Fruit fly (Drosophila melanogaster) whole organism, embryonic: ENCODE measurements around the gene CG34454.

Experiments used
- Abd-B ChIP-seq: fragments of 200-800 bp; sonication (Bioruptor generic); optimal IDR thresholded peaks from 2 replicates; lab custom pipeline; 2018; ENCODE audit warnings: missing biosample characterization, mild to moderate bottlenecking, missing genetic modification characterization, moderate library complexity
- BtbVII ChIP-seq: fragments of 200-800 bp; sonication (Bioruptor generic); optimal IDR thresholded peaks from 3 replicates; lab custom pipeline; 2017; ENCODE audit warnings: missing biosample characterization, mild to moderate bottlenecking, missing genetic modification characterization
- CG10959 ChIP-seq: fragments of 200-800 bp; sonication (Bioruptor generic); IDR thresholded peaks from 2 replicates; pipeline ENCODE4 v1.3.6; 2022; ENCODE audit warnings: missing biosample characterization, missing genetic modification characterization
- CG11398 ChIP-seq: fragments of 200-800 bp; sonication (Bioruptor generic); optimal IDR thresholded peaks from 2 replicates; lab custom pipeline; 2016; ENCODE audit warnings: missing biosample characterization, missing genetic modification characterization
- CG12104 ChIP-seq: fragments of 200-800 bp; sonication (Bioruptor generic); optimal IDR thresholded peaks from 3 replicates; lab custom pipeline; 2016; ENCODE audit warnings: missing biosample characterization, missing genetic modification characterization
- CG13287 ChIP-seq: fragments of 200-800 bp; sonication (Bioruptor generic); IDR thresholded peaks from 2 replicates; pipeline ENCODE4 v1.3.6; 2022; ENCODE audit warnings: missing biosample characterization, missing genetic modification characterization; ENCODE audit not compliant: partially characterized antibody
- CG17802 ChIP-seq: fragments of 200-800 bp; sonication (Bioruptor generic); optimal IDR thresholded peaks from 2 replicates; lab custom pipeline; 2018; ENCODE audit warnings: missing biosample characterization, mild to moderate bottlenecking, missing genetic modification characterization, moderate library complexity
- CG18011 ChIP-seq: fragments of 200-800 bp; sonication (Bioruptor generic); optimal IDR thresholded peaks from 2 replicates; lab custom pipeline; 2017; ENCODE audit warnings: missing biosample characterization, missing genetic modification characterization, mild to moderate bottlenecking, moderate library complexity, missing genotype
- CG2116 ChIP-seq: fragments of 200-800 bp; sonication (Bioruptor generic); optimal IDR thresholded peaks from 3 replicates; lab custom pipeline; 2018; ENCODE audit warnings: missing biosample characterization, mild to moderate bottlenecking, missing genetic modification characterization
- CG30431 ChIP-seq: fragments of 200-800 bp; sonication (Bioruptor generic); optimal IDR thresholded peaks from 2 replicates; lab custom pipeline; 2017; ENCODE audit warnings: missing biosample characterization, missing genetic modification characterization
- CG34376 ChIP-seq: fragments of 200-800 bp; sonication (Bioruptor generic); optimal IDR thresholded peaks from 2 replicates; lab custom pipeline; 2018; ENCODE audit warnings: missing biosample characterization, mild to moderate bottlenecking, missing genetic modification characterization
- CG42726 ChIP-seq: fragments of 200-800 bp; sonication (Bioruptor generic); IDR thresholded peaks from 2 replicates; pipeline ENCODE4 v1.3.6; 2022; ENCODE audit warnings: missing biosample characterization, missing genetic modification characterization; ENCODE audit not compliant: partially characterized antibody
- CG4328 ChIP-seq: fragments of 200-800 bp; sonication (Bioruptor generic); optimal IDR thresholded peaks from 3 replicates; lab custom pipeline; 2017; ENCODE audit warnings: missing biosample characterization, missing genetic modification reagents, missing genetic modification characterization
- CG4360 ChIP-seq: fragments of 200-800 bp; sonication (Bioruptor generic); IDR thresholded peaks from 2 replicates; pipeline ENCODE4 v1.3.6; 2022; ENCODE audit warnings: missing biosample characterization, missing genetic modification characterization
- CG43689 ChIP-seq: fragments of 200-800 bp; sonication (Bioruptor generic); IDR thresholded peaks from 2 replicates; pipeline ENCODE4 v1.3.6; 2022; ENCODE audit warnings: missing biosample characterization, missing genetic modification characterization
- CG4730 ChIP-seq: fragments of 200-800 bp; sonication (Bioruptor generic); IDR thresholded peaks from 2 replicates; pipeline ENCODE4 v1.3.6; 2022; ENCODE audit warnings: missing biosample characterization, missing genetic modification characterization
- CG4854 ChIP-seq: fragments of 200-800 bp; sonication (Bioruptor generic); optimal IDR thresholded peaks from 2 replicates; lab custom pipeline; 2016; ENCODE audit warnings: missing biosample characterization, missing genetic modification characterization, inconsistent platforms
- CG6813 ChIP-seq: fragments of 200-800 bp; sonication (Bioruptor generic); optimal IDR thresholded peaks from 2 replicates; lab custom pipeline; 2017; ENCODE audit warnings: missing biosample characterization, missing genetic modification characterization, mild to moderate bottlenecking, moderate library complexity, missing genetic modification reagents
- CG7963 ChIP-seq: fragments of 200-800 bp; sonication (Bioruptor generic); IDR thresholded peaks from 3 replicates; pipeline ENCODE4 v1.3.6; 2022; ENCODE audit warnings: missing biosample characterization, missing genetic modification characterization; ENCODE audit not compliant: partially characterized antibody
- CG8478 ChIP-seq: fragments of >200 bp; optimal IDR thresholded peaks from 2 replicates; lab custom pipeline; 2018
- CG9797 ChIP-seq: fragments of 200-800 bp; sonication (Bioruptor generic); optimal IDR thresholded peaks from 3 replicates; lab custom pipeline; 2018; ENCODE audit warnings: missing biosample characterization, mild to moderate bottlenecking, missing genetic modification characterization
- CG9932 ChIP-seq: fragments of 200-800 bp; sonication (Bioruptor generic); IDR thresholded peaks from 2 replicates; pipeline ENCODE4 v1.3.6; 2022; ENCODE audit warnings: missing biosample characterization, missing genetic modification characterization
- CHES-1-like ChIP-seq: fragments of 200-800 bp; sonication (Bioruptor generic); optimal IDR thresholded peaks from 2 replicates; lab custom pipeline; 2016; ENCODE audit warnings: missing biosample characterization, missing genetic modification characterization
- CoRest ChIP-seq: fragments of 200-800 bp; sonication (Bioruptor generic); optimal IDR thresholded peaks from 3 replicates; lab custom pipeline; 2018; ENCODE audit warnings: missing biosample characterization, mild to moderate bottlenecking, missing genetic modification characterization, moderate library complexity
- Gug ChIP-seq: fragments of 200-800 bp; sonication (Bioruptor generic); IDR thresholded peaks from 4 replicates; pipeline ENCODE4 v1.3.6; 2022; ENCODE audit warnings: missing biosample characterization, missing genetic modification characterization
- Kr ChIP-seq: fragments of 200-800 bp; sonication (Bioruptor generic); optimal IDR thresholded peaks from 2 replicates; lab custom pipeline; 2017; ENCODE audit warnings: missing biosample characterization, mild to moderate bottlenecking, missing genetic modification characterization
- Nf-YC ChIP-seq: fragments of 200-800 bp; optimal IDR thresholded peaks from 3 replicates; lab custom pipeline; 2019; ENCODE audit warnings: missing biosample characterization, mild to moderate bottlenecking, missing genetic modification characterization, moderate library complexity
- Six4 ChIP-seq: fragments of 200-800 bp; sonication (Bioruptor generic); optimal IDR thresholded peaks from 2 replicates; lab custom pipeline; 2016; ENCODE audit warnings: missing biosample characterization, missing genetic modification characterization
- Trl ChIP-seq, 3 experiments: fragments of >200 bp in 2 of 3; fragments of 200-800 bp in 1 of 3; sonication (Bioruptor generic) in 1 of 3; optimal IDR thresholded peaks; 2 replicates in 1 of 3; 3 replicates in 2 of 3; lab custom pipeline; 2016 to 2017; ENCODE audit warnings: missing biosample characterization in 1 of 3, missing genetic modification characterization in 1 of 3
- az2 ChIP-seq: fragments of 200-800 bp; sonication (Bioruptor generic); optimal IDR thresholded peaks from 3 replicates; lab custom pipeline; 2016; ENCODE audit warnings: missing biosample characterization, missing genetic modification characterization
- ci ChIP-seq: fragments of 200-800 bp; sonication (Bioruptor generic); IDR thresholded peaks from 3 replicates; pipeline ENCODE4 v1.3.6; 2022; ENCODE audit warnings: missing biosample characterization, missing genetic modification characterization
- disco-r ChIP-seq: fragments of 200-800 bp; sonication (Bioruptor generic); optimal IDR thresholded peaks from 2 replicates; lab custom pipeline; 2016; ENCODE audit warnings: missing biosample characterization, missing genetic modification characterization
- dysf ChIP-seq: fragments of 200-800 bp; sonication (Bioruptor generic); IDR thresholded peaks from 3 replicates; pipeline ENCODE4 v1.3.6; 2022; ENCODE audit warnings: missing biosample characterization, missing genetic modification characterization
- ems ChIP-seq: fragments of 200-800 bp; sonication (Bioruptor generic); optimal IDR thresholded peaks from 3 replicates; lab custom pipeline; 2016; ENCODE audit warnings: missing biosample characterization, missing genetic modification characterization
- gsb-n ChIP-seq: fragments of 200-800 bp; sonication (Bioruptor generic); optimal IDR thresholded peaks from 3 replicates; lab custom pipeline; 2018; ENCODE audit warnings: missing biosample characterization, mild to moderate bottlenecking, missing genetic modification characterization
- ham ChIP-seq: fragments of 200-800 bp; sonication (Bioruptor generic); IDR thresholded peaks from 2 replicates; pipeline ENCODE4 v1.3.6; 2022; ENCODE audit warnings: missing biosample characterization, missing genetic modification characterization
- hbn ChIP-seq: fragments of 200-800 bp; sonication (Bioruptor generic); IDR thresholded peaks from 2 replicates; pipeline ENCODE4 v1.3.6; 2022; ENCODE audit warnings: missing biosample characterization, missing genetic modification characterization; ENCODE audit not compliant: partially characterized antibody
- ken ChIP-seq: fragments of 200-800 bp; sonication (Bioruptor generic); IDR thresholded peaks from 3 replicates; pipeline ENCODE4 v1.3.6; 2022; ENCODE audit warnings: missing biosample characterization, missing genetic modification characterization
- nau ChIP-seq: fragments of 200-800 bp; sonication (Bioruptor generic); optimal IDR thresholded peaks from 3 replicates; lab custom pipeline; 2017; ENCODE audit warnings: missing biosample characterization, mild to moderate bottlenecking, missing genetic modification characterization, missing genetic modification reagents
- odd ChIP-seq: fragments of 200-800 bp; sonication (Bioruptor generic); optimal IDR thresholded peaks from 2 replicates; lab custom pipeline; 2017; ENCODE audit warnings: missing biosample characterization, mild to moderate bottlenecking, missing genetic modification characterization
- org-1 ChIP-seq: fragments of 200-800 bp; sonication (Bioruptor generic); optimal IDR thresholded peaks from 2 replicates; lab custom pipeline; 2017; ENCODE audit warnings: missing biosample characterization, missing genetic modification characterization
- ranshi ChIP-seq: fragments of 200-800 bp; sonication (Bioruptor generic); IDR thresholded peaks from 2 replicates; pipeline ENCODE4 v1.3.6; 2022; ENCODE audit warnings: missing biosample characterization, missing genetic modification characterization
- repo ChIP-seq: fragments of 200-800 bp; sonication (Bioruptor generic); optimal IDR thresholded peaks from 2 replicates; lab custom pipeline; 2016; ENCODE audit warnings: missing biosample characterization, missing genetic modification characterization
- scrt ChIP-seq: fragments of 200-800 bp; sonication (Bioruptor generic); optimal IDR thresholded peaks from 2 replicates; lab custom pipeline; 2018; ENCODE audit warnings: missing biosample characterization, mild to moderate bottlenecking, missing genetic modification characterization, moderate library complexity
- slbo ChIP-seq: fragments of 200-800 bp; sonication (Bioruptor generic); IDR thresholded peaks from 2 replicates; pipeline ENCODE4 v1.3.6; 2022; ENCODE audit warnings: missing biosample characterization, missing genetic modification characterization
- tap ChIP-seq: fragments of 200-800 bp; optimal IDR thresholded peaks from 3 replicates; lab custom pipeline; 2019; ENCODE audit warnings: missing biosample characterization, mild to moderate bottlenecking, missing genetic modification characterization, moderate library complexity
- toy ChIP-seq: fragments of 200-800 bp; sonication (Bioruptor generic); IDR thresholded peaks from 2 replicates; pipeline ENCODE4 v1.3.6; 2022; ENCODE audit warnings: missing biosample characterization, missing genetic modification characterization
- trh ChIP-seq: fragments of 200-800 bp; sonication (Bioruptor generic); optimal IDR thresholded peaks from 2 replicates; lab custom pipeline; 2016; ENCODE audit warnings: missing biosample characterization, missing genetic modification characterization
- ttk ChIP-seq: fragments of 200-800 bp; sonication (Bioruptor generic); IDR thresholded peaks from 2 replicates; pipeline ENCODE4 v2.1.2; 2022; ENCODE audit warnings: missing biosample characterization, missing genetic modification characterization
- usp ChIP-seq: fragments of >200 bp; optimal IDR thresholded peaks from 2 replicates; lab custom pipeline; 2017; ENCODE audit warnings: missing biosample characterization, missing genetic modification characterization
- zfh2 ChIP-seq: fragments of 200-800 bp; sonication (Bioruptor generic); optimal IDR thresholded peaks from 2 replicates; lab custom pipeline; 2016; ENCODE audit warnings: missing biosample characterization, missing genetic modification characterization

CG34454 gene

DNA sequence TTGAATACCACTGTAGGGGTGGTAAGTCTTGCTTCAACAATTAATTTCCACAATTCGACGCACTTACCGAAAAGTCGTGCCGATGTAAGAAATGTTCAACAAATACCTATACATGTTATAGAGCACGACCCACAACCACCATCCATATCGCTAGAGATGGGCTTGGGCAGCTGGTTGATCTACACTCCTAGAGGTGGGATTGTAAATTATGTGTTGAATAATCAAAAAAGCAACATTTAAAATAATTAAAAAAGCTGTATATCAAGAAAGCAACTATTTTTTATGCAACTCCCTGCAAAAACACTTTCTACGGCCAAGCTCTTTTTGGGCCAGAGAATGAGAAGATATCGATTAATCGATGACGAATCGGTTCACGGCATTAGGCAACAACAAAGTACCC, 47.9 kb downstream of the CG34454 start, which contains the start of the genes CG34140, Mkp and Mtch (continued):
- peak; percentile 92 for TF ChIP-seq CG9932 (GFP tag; lab: Robert Waterston, UW)
- no peak for TF ChIP-seq scrt (GFP tag; lab: Kevin White, UChicago)
- peak; percentile 76 for TF ChIP-seq dysf
- no peak for TF ChIP-seq toy (GFP tag; lab: Robert Waterston, UW)
- no peak for TF ChIP-seq CG4854 (GFP tag; lab: Kevin White, UChicago)
- peak; percentile 84 for TF ChIP-seq CG9797 (GFP tag; lab: Kevin White, UChicago)
- peak; percentile 94 for TF ChIP-seq CG2116 (GFP tag; lab: Kevin White, UChicago)
- TF ChIP-seq CG4360 = peak; percentile 71
- peak; percentile 68 for TF ChIP-seq ems (GFP tag; lab: Kevin White, UChicago)
- TF ChIP-seq CG13287 (GFP tag; lab: Robert Waterston, UW) = peak; percentile 99
- no peak for TF ChIP-seq gsb-n (tag; lab: Kevin White, UChicago)
- peak; percentile 54; the same call in 2 of the 3 replicates for TF ChIP-seq CG7963 (GFP tag; lab: Robert Waterston, UW)
- TF ChIP-seq BtbVII (GFP tag; lab: Kevin White, UChicago) = peak; percentile 54
- TF ChIP-seq Six4 (GFP tag; lab: Kevin White, UChicago) = peak; percentile 69
- no peak for TF ChIP-seq tap
- 0 out of 2 replicates have a peak, but pooled peaks have one; percentile 59 for TF ChIP-seq CG42726 (GFP tag; lab: Robert Waterston, UW)
- TF ChIP-seq ken = peak; percentile 80
- TF ChIP-seq CoRest (tag; lab: Kevin White, UChicago) = no peak
- peak; percentile 71 for TF ChIP-seq CG11398 (GFP tag; lab: Kevin White, UChicago)
- TF ChIP-seq odd = no peak
- peak; percentile 84 for TF ChIP-seq Abd-B
- peak; percentile 54 for TF ChIP-seq disco-r (GFP tag; lab: Kevin White, UChicago)
- no peak for TF ChIP-seq Kr
- no peak for TF ChIP-seq org-1 (GFP tag; lab: Kevin White, UChicago)
- TF ChIP-seq zfh2 (GFP tag; lab: Kevin White, UChicago) = peak; percentile 89
- TF ChIP-seq CG8478 (lab: Kevin White, UChicago) = no peak
- TF ChIP-seq CG17802 = peak; percentile 14
- TF ChIP-seq CG30431 (GFP tag; lab: Kevin White, UChicago) = peak; percentile 44
- peak; percentile 94 for TF ChIP-seq hbn (GFP tag; lab: Robert Waterston, UW)
- peak; percentile 75 for TF ChIP-seq ci
- peak; percentile 83 for TF ChIP-seq CG12104 (GFP tag; lab: Kevin White, UChicago)
- TF ChIP-seq Nf-YC (tag; lab: Kevin White, UChicago) = no peak
- no peak for TF ChIP-seq CG6813 (GFP tag; lab: Kevin White, UChicago)
- peak; percentile 80; the same call in 1 of the 2 replicates for TF ChIP-seq ranshi (GFP tag; lab: Robert Waterston, UW)
- TF ChIP-seq az2 (GFP tag; lab: Kevin White, UChicago) = peak; percentile 88
- TF ChIP-seq usp (GFP tag; lab: Kevin White, UChicago) = no peak
- TF ChIP-seq CG4328 (GFP tag; lab: Kevin White, UChicago) = peak; percentile 68
- TF ChIP-seq nau = no peak
- TF ChIP-seq Gug (GFP tag; lab: Robert Waterston, UW) = peak; percentile 83
- peak; percentile 65 for TF ChIP-seq CG4730
- peak; percentile 88 for TF ChIP-seq slbo (GFP tag; lab: Robert Waterston, UW)
- peak; percentile 69 for TF ChIP-seq CG34376 (GFP tag; lab: Kevin White, UChicago)
- peak; percentile 74 for TF ChIP-seq trh
- peak; percentile 87 for TF ChIP-seq CHES-1-like
- no peak for TF ChIP-seq ham (GFP tag; lab: Robert Waterston, UW)
- TF ChIP-seq repo (GFP tag; lab: Kevin White, UChicago) = peak; percentile 82
- peak; percentile 61; the same call in 1 of the 2 replicates for TF ChIP-seq CG10959 (GFP tag; lab: Robert Waterston, UW)
- TF ChIP-seq CG43689 = 0 out of 2 replicates have a peak, but pooled peaks have one; percentile 29
- TF ChIP-seq ttk = peak; percentile 73
- no peak for TF ChIP-seq Trl (optimal IDR thresholded peaks at IDR 0.05; lab: Kevin White, UChicago)
- peak; percentile 93 for TF ChIP-seq Trl (GFP tag; optimal IDR thresholded peaks at IDR 0.05; lab: Kevin White, UChicago)
- peak; percentile 92 for TF ChIP-seq CG18011 (GFP tag; lab: Kevin White, UChicago)
